Fruit fly (Drosophila melanogaster) whole organism, embryonic: Measurements from ENCODE around the gene CG14883.

ENCODE experiments used
- Ada2b ChIP-seq: fragments of 200-800 bp; sonication (Bioruptor generic); IDR thresholded peaks from 2 replicates; pipeline ENCODE4 v1.3.6; 2022; ENCODE audit warnings: missing biosample characterization, missing genetic modification characterization
- Aef1 ChIP-seq: fragments of 200-800 bp; sonication (Bioruptor generic); IDR thresholded peaks from 3 replicates; pipeline ENCODE4 v1.3.6; 2022; ENCODE audit warnings: missing biosample characterization, missing genetic modification characterization
- Atf6 ChIP-seq: fragments of 200-800 bp; sonication (Bioruptor generic); IDR thresholded peaks from 2 replicates; pipeline ENCODE4 v1.3.6; 2022; ENCODE audit warnings: missing biosample characterization, missing genetic modification characterization
- CG10654 ChIP-seq: fragments of 200-800 bp; sonication (Bioruptor generic); optimal IDR thresholded peaks from 2 replicates; lab custom pipeline; 2016; ENCODE audit warnings: missing biosample characterization, missing genetic modification characterization
- CG12391 ChIP-seq: fragments of 200-800 bp; sonication (Bioruptor generic); optimal IDR thresholded peaks from 3 replicates; lab custom pipeline; 2018; ENCODE audit warnings: missing biosample characterization, mild to moderate bottlenecking, missing genetic modification characterization, moderate library complexity
- CG12659 ChIP-seq: fragments of 200-800 bp; sonication (Bioruptor generic); optimal IDR thresholded peaks from 3 replicates; lab custom pipeline; 2017; ENCODE audit warnings: mild to moderate bottlenecking, missing biosample characterization, missing genetic modification reagents, missing genetic modification characterization
- CG17612 ChIP-seq: fragments of 200-800 bp; sonication (Bioruptor generic); IDR thresholded peaks from 2 replicates; pipeline ENCODE4 v1.3.6; 2022; ENCODE audit warnings: missing biosample characterization, missing genetic modification characterization
- CG33213 ChIP-seq: fragments of 200-800 bp; sonication (Bioruptor generic); optimal IDR thresholded peaks from 3 replicates; lab custom pipeline; 2016; ENCODE audit warnings: missing biosample characterization, missing genetic modification characterization
- CG43689 ChIP-seq: fragments of 200-800 bp; sonication (Bioruptor generic); IDR thresholded peaks from 2 replicates; pipeline ENCODE4 v1.3.6; 2022; ENCODE audit warnings: missing biosample characterization, missing genetic modification characterization
- CG6175 ChIP-seq: fragments of 200-800 bp; sonication (Bioruptor generic); IDR thresholded peaks from 3 replicates; pipeline ENCODE4 v1.3.6; 2022; ENCODE audit warnings: missing biosample characterization, missing genetic modification characterization
- CG6654 ChIP-seq: fragments of 200-800 bp; sonication (Bioruptor generic); optimal IDR thresholded peaks from 2 replicates; lab custom pipeline; 2017; ENCODE audit warnings: missing biosample characterization, mild to moderate bottlenecking, missing genetic modification characterization
- CG6765 ChIP-seq: fragments of 200-800 bp; sonication (Bioruptor generic); optimal IDR thresholded peaks from 3 replicates; lab custom pipeline; 2017; ENCODE audit warnings: missing biosample characterization, mild to moderate bottlenecking, missing genetic modification characterization
- CG6791 ChIP-seq: fragments of 200-800 bp; sonication (Bioruptor generic); IDR thresholded peaks from 3 replicates; pipeline ENCODE4 v1.3.6; 2022; ENCODE audit warnings: missing biosample characterization, missing genetic modification characterization; ENCODE audit not compliant: partially characterized antibody
- CG6854 ChIP-seq: fragments of 200-800 bp; sonication (Bioruptor generic); optimal IDR thresholded peaks from 3 replicates; lab custom pipeline; 2017; ENCODE audit warnings: missing biosample characterization, mild to moderate bottlenecking, missing genetic modification characterization
- CG7839 ChIP-seq: fragments of 200-800 bp; sonication (Bioruptor generic); optimal IDR thresholded peaks from 3 replicates; lab custom pipeline; 2018; ENCODE audit warnings: missing biosample characterization, mild to moderate bottlenecking, missing genetic modification characterization, moderate library complexity
- CG7928 ChIP-seq: fragments of 200-800 bp; sonication (Bioruptor generic); optimal IDR thresholded peaks from 2 replicates; lab custom pipeline; 2017; ENCODE audit warnings: missing biosample characterization, mild to moderate bottlenecking, missing genetic modification characterization
- Dll ChIP-seq: fragments of 200-800 bp; sonication (Bioruptor generic); IDR thresholded peaks from 4 replicates; pipeline ENCODE4 v1.3.6; 2022; ENCODE audit warnings: missing biosample characterization, missing genetic modification characterization; ENCODE audit not compliant: partially characterized antibody
- Doc2 ChIP-seq: fragments of 200-800 bp; sonication (Bioruptor generic); IDR thresholded peaks from 2 replicates; pipeline ENCODE4 v1.3.6; 2022; ENCODE audit warnings: missing biosample characterization, missing genetic modification characterization
- Ets97D ChIP-seq: fragments of 200-800 bp; sonication (Bioruptor generic); optimal IDR thresholded peaks from 3 replicates; lab custom pipeline; 2016; ENCODE audit warnings: missing biosample characterization, missing genetic modification characterization
- Gug ChIP-seq: fragments of 200-800 bp; sonication (Bioruptor generic); IDR thresholded peaks from 4 replicates; pipeline ENCODE4 v1.3.6; 2022; ENCODE audit warnings: missing biosample characterization, missing genetic modification characterization
- HLH4C ChIP-seq: fragments of 200-800 bp; sonication (Bioruptor generic); IDR thresholded peaks from 3 replicates; pipeline ENCODE4 v1.3.6; 2022; ENCODE audit warnings: missing biosample characterization, missing genetic modification characterization; ENCODE audit not compliant: partially characterized antibody
- Lhr ChIP-seq: fragments of 200-800 bp; sonication (Bioruptor generic); optimal IDR thresholded peaks from 3 replicates; lab custom pipeline; 2017; ENCODE audit warnings: mild to moderate bottlenecking, missing biosample characterization, missing genetic modification reagents, missing genetic modification characterization
- Meics ChIP-seq: fragments of 200-800 bp; sonication (Bioruptor generic); optimal IDR thresholded peaks from 2 replicates; lab custom pipeline; 2017; ENCODE audit warnings: missing biosample characterization, mild to moderate bottlenecking, missing genetic modification characterization
- Nf-YA ChIP-seq: fragments of 200-800 bp; sonication (Bioruptor generic); IDR thresholded peaks from 2 replicates; pipeline ENCODE4 v1.3.6; 2022; ENCODE audit warnings: missing biosample characterization, missing genetic modification characterization
- Nf-YB ChIP-seq: fragments of 200-800 bp; sonication (Bioruptor generic); optimal IDR thresholded peaks from 3 replicates; lab custom pipeline; 2019; ENCODE audit warnings: missing biosample characterization, mild to moderate bottlenecking, missing genetic modification characterization, moderate library complexity
- Opbp ChIP-seq: fragments of 200-800 bp; sonication (Bioruptor generic); IDR thresholded peaks from 3 replicates; pipeline ENCODE4 v1.3.6; 2022; ENCODE audit warnings: missing biosample characterization, missing genetic modification characterization; ENCODE audit not compliant: partially characterized antibody
- Pdp1 ChIP-seq, 2 experiments: fragments of 200-800 bp; sonication (Bioruptor generic); optimal IDR thresholded peaks; 3 replicates each; lab custom pipeline; 2016; ENCODE audit warnings: missing biosample characterization in 2 of 2, missing genetic modification characterization in 2 of 2, mild to moderate bottlenecking in 1 of 2, moderate library complexity in 1 of 2
- Sin3A ChIP-seq: fragments of >200 bp; optimal IDR thresholded peaks from 2 replicates; lab custom pipeline; 2018
- Taf1 ChIP-seq: fragments of 200-800 bp; sonication (Bioruptor generic); IDR thresholded peaks from 2 replicates; pipeline ENCODE4 v1.3.6; 2022; ENCODE audit warnings: missing biosample characterization, missing genetic modification characterization
- ab ChIP-seq: fragments of 200-800 bp; sonication (Bioruptor generic); optimal IDR thresholded peaks from 2 replicates; lab custom pipeline; 2016; ENCODE audit warnings: missing biosample characterization, missing genetic modification characterization
- chn ChIP-seq: fragments of 200-800 bp; sonication (Bioruptor generic); optimal IDR thresholded peaks from 2 replicates; lab custom pipeline; 2016; ENCODE audit warnings: missing biosample characterization, missing genetic modification characterization
- croc ChIP-seq: fragments of 200-800 bp; sonication (Bioruptor generic); conservative IDR thresholded peaks from 3 replicates; pipeline ENCODE4 v1.3.6; 2022; ENCODE audit warnings: missing biosample characterization, missing genetic modification characterization
- dan ChIP-seq: fragments of 200-800 bp; sonication (Bioruptor generic); IDR thresholded peaks from 2 replicates; pipeline ENCODE4 v1.3.6; 2022; ENCODE audit warnings: missing biosample characterization, missing genetic modification characterization
- dmrt11E ChIP-seq: fragments of 200-800 bp; sonication (Bioruptor generic); optimal IDR thresholded peaks from 3 replicates; lab custom pipeline; 2018; ENCODE audit warnings: missing biosample characterization, mild to moderate bottlenecking, missing genetic modification characterization, moderate library complexity
- en ChIP-seq: fragments of 200-800 bp; sonication (Bioruptor generic); optimal IDR thresholded peaks from 2 replicates; lab custom pipeline; 2016; ENCODE audit warnings: missing biosample characterization, missing genetic modification characterization
- ewg ChIP-seq: fragments of 200-800 bp; sonication (Bioruptor generic); optimal IDR thresholded peaks from 3 replicates; lab custom pipeline; 2017; ENCODE audit warnings: mild to moderate bottlenecking, missing biosample characterization, missing genetic modification reagents, missing genetic modification characterization
- fru ChIP-seq: fragments of >200 bp; optimal IDR thresholded peaks from 2 replicates; lab custom pipeline; 2017
- gro ChIP-seq: fragments of 200-800 bp; sonication (Bioruptor generic); optimal IDR thresholded peaks from 2 replicates; lab custom pipeline; 2016; ENCODE audit warnings: missing biosample characterization, missing genetic modification characterization
- gsb ChIP-seq: fragments of 200-800 bp; sonication (Bioruptor generic); IDR thresholded peaks from 2 replicates; pipeline ENCODE4 v1.3.6; 2022; ENCODE audit warnings: missing biosample characterization, missing genetic modification characterization
- inv ChIP-seq: fragments of 200-800 bp; sonication (Bioruptor generic); IDR thresholded peaks from 2 replicates; pipeline ENCODE4 v1.3.6; 2022; ENCODE audit warnings: missing biosample characterization, missing genetic modification characterization; ENCODE audit not compliant: partially characterized antibody
- klu ChIP-seq: fragments of 200-800 bp; sonication (Bioruptor generic); IDR thresholded peaks from 2 replicates; pipeline ENCODE4 v1.3.6; 2022; ENCODE audit warnings: missing biosample characterization, missing genetic modification characterization
- lilli ChIP-seq: fragments of 200-800 bp; sonication (Bioruptor generic); optimal IDR thresholded peaks from 3 replicates; lab custom pipeline; 2016; ENCODE audit warnings: missing biosample characterization, missing genetic modification characterization
- maf-S ChIP-seq: fragments of 200-800 bp; sonication (Bioruptor generic); optimal IDR thresholded peaks from 2 replicates; lab custom pipeline; 2016; ENCODE audit warnings: missing biosample characterization, missing genetic modification characterization
- nau ChIP-seq: fragments of 200-800 bp; sonication (Bioruptor generic); optimal IDR thresholded peaks from 3 replicates; lab custom pipeline; 2017; ENCODE audit warnings: missing biosample characterization, mild to moderate bottlenecking, missing genetic modification characterization, missing genetic modification reagents
- nmo ChIP-seq: fragments of 200-800 bp; sonication (Bioruptor generic); optimal IDR thresholded peaks from 2 replicates; lab custom pipeline; 2018; ENCODE audit warnings: missing biosample characterization, mild to moderate bottlenecking, missing genetic modification characterization, moderate library complexity
- oc ChIP-seq: fragments of 200-800 bp; sonication (Bioruptor generic); optimal IDR thresholded peaks from 2 replicates; lab custom pipeline; 2018; ENCODE audit warnings: missing biosample characterization, mild to moderate bottlenecking, missing genetic modification characterization, moderate library complexity
- pros ChIP-seq: fragments of 200-800 bp; sonication (Bioruptor generic); optimal IDR thresholded peaks from 3 replicates; lab custom pipeline; 2019; ENCODE audit warnings: missing biosample characterization, mild to moderate bottlenecking, missing genetic modification characterization, moderate library complexity
- scrt ChIP-seq: fragments of 200-800 bp; sonication (Bioruptor generic); optimal IDR thresholded peaks from 2 replicates; lab custom pipeline; 2018; ENCODE audit warnings: missing biosample characterization, mild to moderate bottlenecking, missing genetic modification characterization, moderate library complexity
- sd ChIP-seq: fragments of 200-800 bp; sonication (Bioruptor generic); optimal IDR thresholded peaks from 3 replicates; lab custom pipeline; 2018; ENCODE audit warnings: missing biosample characterization, mild to moderate bottlenecking, missing genetic modification characterization, moderate library complexity
- tap ChIP-seq: fragments of 200-800 bp; optimal IDR thresholded peaks from 3 replicates; lab custom pipeline; 2019; ENCODE audit warnings: missing biosample characterization, mild to moderate bottlenecking, missing genetic modification characterization, moderate library complexity
- usp ChIP-seq: fragments of >200 bp; optimal IDR thresholded peaks from 2 replicates; lab custom pipeline; 2017; ENCODE audit warnings: missing biosample characterization, missing genetic modification characterization
- zf30C ChIP-seq: fragments of 200-800 bp; sonication (Bioruptor generic); optimal IDR thresholded peaks from 3 replicates; lab custom pipeline; 2018; ENCODE audit warnings: missing biosample characterization, mild to moderate bottlenecking, missing genetic modification characterization

Gene CG14883

dm6 chr3R:16453597-16453996, 2.3 kb upstream of the CG14883 start, which contains the start of gene Pak3:
TSS of gene Pak3 (minus strand) at chr3R:16453821.
- TF ChIP-seq CG6654 (no peak), CG17612 (no peak), Meics (GFP tag; lab: Kevin White, UChicago) (no peak), Lhr (GFP tag; lab: Kevin White, UChicago) (peak; percentile 32), Opbp (peak; percentile 75), CG6854 (no peak), CG6791 (GFP tag; lab: Robert Waterston, UW) (peak; percentile 77), en (GFP tag; lab: Kevin White, UChicago) (no peak), Nf-YB (GFP tag; lab: Kevin White, UChicago) (peak; percentile 28), oc (tag; lab: Kevin White, UChicago) (no peak), CG12391 (peak; percentile 36), fru (lab: Kevin White, UChicago) (no peak), dmrt11E (tag; lab: Kevin White, UChicago) (no peak), Doc2 (GFP tag; lab: Robert Waterston, UW) (no peak), ewg (GFP tag; lab: Kevin White, UChicago) (peak; percentile 40), Sin3A (lab: Kevin White, UChicago) (peak; percentile 10), inv (peak; percentile 67), CG6765 (GFP tag; lab: Kevin White, UChicago) (no peak), Ets97D (peak; percentile 38), ab (GFP tag; lab: Kevin White, UChicago) (no peak), chn (GFP tag; lab: Kevin White, UChicago) (no peak), croc (no peak), Pdp1 (GFP tag; optimal IDR thresholded peaks at IDR 0.05; lab: Kevin White, UChicago) (no peak), pros (GFP tag; lab: Kevin White, UChicago) (no peak), dan (GFP tag; lab: Robert Waterston, UW) (no peak), gsb (no peak), CG43689 (GFP tag; lab: Robert Waterston, UW) (no peak), scrt (no peak), klu (GFP tag; lab: Robert Waterston, UW) (no peak), Atf6 (GFP tag; lab: Robert Waterston, UW) (no peak), maf-S (no peak), nau (GFP tag; lab: Kevin White, UChicago) (no peak), CG10654 (no peak), gro (GFP tag; lab: Kevin White, UChicago) (no peak), CG12659 (GFP tag; lab: Kevin White, UChicago) (peak; percentile 57), CG7839 (tag; lab: Kevin White, UChicago) (no peak), CG7928 (peak; percentile 3), CG6175 (no peak), sd (no peak), tap (peak; percentile 16), usp (GFP tag; lab: Kevin White, UChicago) (no peak), Ada2b (GFP tag; lab: Robert Waterston, UW) (no peak), Gug (GFP tag; lab: Robert Waterston, UW) (no peak), nmo (GFP tag; lab: Kevin White, UChicago) (peak; percentile 49), Dll (peak; percentile 60; the same call in 3 of the 4 replicates), Nf-YA (GFP tag; lab: Robert Waterston, UW) (no peak), CG33213 (no peak), lilli (GFP tag; lab: Kevin White, UChicago) (no peak), Aef1 (GFP tag; lab: Robert Waterston, UW) (no peak), Taf1 (no peak), HLH4C (GFP tag; lab: Robert Waterston, UW) (peak; percentile 54), zf30C (GFP tag; lab: Kevin White, UChicago) (no peak)
